Worm (Caenorhabditis elegans) whole organism, L4/young adult: ENCODE measurements around the gene srg-9.

Experiments used
- W03F9.2 ChIP-seq: fragments of 150-350 bp; optimal IDR thresholded peaks from 2 replicates; lab custom pipeline; 2014; ENCODE audit warnings: missing biosample characterization, missing genetic modification characterization
- dao-5 ChIP-seq: sonication (generic microtip); optimal IDR thresholded peaks from 2 replicates; lab custom pipeline; 2016; ENCODE audit warnings: missing genotype, missing genetic modification characterization, moderate library complexity, missing compliant biosample characterization

ce11 chrIII:6231880-6232279 lies 24.7 kb downstream of the srg-9 start:
- TF ChIP-seq dao-5 (tag; lab: Kevin White, UChicago) (no peak), W03F9.2 (tag; lab: Kevin White, UChicago) (no peak)
